Fruit fly (Drosophila melanogaster) Kc167 (cell line): Measurements from ENCODE around the gene PGRP-LF.

ENCODE experiments used
- Myc ChIP-seq: fragments of >200 bp; optimal IDR thresholded peaks from 2 replicates; lab custom pipeline; 2017; ENCODE audit warnings: missing external identifiers
- Sin3A ChIP-seq: fragments of >200 bp; optimal IDR thresholded peaks from 2 replicates; lab custom pipeline; 2018; ENCODE audit warnings: missing external identifiers
- h ChIP-seq: fragments of >200 bp; optimal IDR thresholded peaks from 3 replicates; lab custom pipeline; 2018; ENCODE audit warnings: missing external identifiers
- insv ChIP-seq: fragments of >200 bp; optimal IDR thresholded peaks from 3 replicates; lab custom pipeline; 2018; ENCODE audit warnings: missing external identifiers

DNA sequence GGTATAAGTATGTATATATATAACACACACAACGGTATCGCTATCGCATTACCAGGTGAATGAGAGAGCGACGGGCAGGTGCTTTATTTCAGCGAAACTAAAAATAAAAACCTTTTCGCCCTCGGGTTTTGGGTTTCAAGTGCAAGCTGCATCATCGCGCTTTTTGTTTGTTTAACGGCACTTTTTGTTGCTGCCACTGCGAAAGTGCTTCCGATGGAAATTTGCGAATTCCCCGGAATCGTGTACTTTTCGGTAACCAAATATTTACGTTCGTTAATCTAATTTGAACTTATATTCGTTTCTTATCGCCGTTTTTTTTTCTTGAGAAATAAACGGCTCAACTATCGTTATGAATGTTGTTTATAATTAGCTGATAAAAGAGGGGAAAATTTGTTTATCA is 46.6 kb downstream of the PGRP-LF start:
- TF ChIP-seq h (lab: Kevin White, UChicago): no peak
- TF ChIP-seq Sin3A: no peak
- TF ChIP-seq Myc: no peak
- TF ChIP-seq insv (lab: Kevin White, UChicago): no peak
